Worm (Caenorhabditis elegans) whole organism, L1 larva: ENCODE data around the gene R02D1.2.

ENCODE experiments used
- C34B4.2 ChIP-seq: sonication (generic microtip); optimal IDR thresholded peaks from 2 replicates; lab custom pipeline; 2017; ENCODE audit warnings: mild to moderate bottlenecking, missing genetic modification characterization, missing compliant biosample characterization
- Y116A8C.19 ChIP-seq: sonication (generic microtip); optimal IDR thresholded peaks from 2 replicates; lab custom pipeline; 2016; ENCODE audit warnings: missing compliant biosample characterization, missing genetic modification characterization, borderline replicate concordance
- aha-1 ChIP-seq: fragments of 150-350 bp; optimal IDR thresholded peaks from 2 replicates; lab custom pipeline; 2014; ENCODE audit warnings: missing biosample characterization, missing genetic modification characterization
- alr-1 ChIP-seq: fragments of 200-800 bp; sonication (Bioruptor generic); optimal IDR thresholded peaks from 2 replicates; lab custom pipeline; 2018; ENCODE audit warnings: borderline replicate concordance, mild to moderate bottlenecking, missing genetic modification characterization, missing compliant biosample characterization
- ama-1 ChIP-seq: fragments of 150-350 bp; optimal IDR thresholded peaks from 2 replicates; lab custom pipeline; 2014
- ceh-82 ChIP-seq, 3 experiments: fragments of 150-350 bp in 1 of 3; sonication (generic microtip) in 2 of 3; optimal IDR thresholded peaks; 2 replicates each; lab custom pipeline; 2014 to 2017; ENCODE audit warnings: missing biosample characterization in 3 of 3, missing genetic modification characterization in 3 of 3
- ceh-90 ChIP-seq: sonication (generic microtip); optimal IDR thresholded peaks from 2 replicates; lab custom pipeline; 2016; ENCODE audit warnings: missing genetic modification characterization, missing compliant biosample characterization
- ces-1 ChIP-seq: fragments of 150-350 bp; optimal IDR thresholded peaks from 2 replicates; lab custom pipeline; 2014; ENCODE audit warnings: missing biosample characterization, missing genetic modification reagents, missing genetic modification characterization
- dsc-1 ChIP-seq: sonication (generic microtip); optimal IDR thresholded peaks from 2 replicates; lab custom pipeline; 2016; ENCODE audit warnings: mild to moderate bottlenecking, missing genetic modification characterization, missing compliant biosample characterization
- efl-3 ChIP-seq: fragments of 200-800 bp; sonication (Bioruptor generic); optimal IDR thresholded peaks from 2 replicates; lab custom pipeline; 2018; ENCODE audit warnings: mild to moderate bottlenecking, missing genetic modification characterization, missing compliant biosample characterization
- elt-2 ChIP-seq: sonication (generic microtip); optimal IDR thresholded peaks from 2 replicates; lab custom pipeline; 2016; ENCODE audit warnings: missing genetic modification characterization, mild to moderate bottlenecking, inconsistent platforms, missing compliant biosample characterization, missing genetic modification reagents
- elt-3 ChIP-seq, 6 experiments: fragments of 150-350 bp in 1 of 6; sonication (generic microtip); optimal IDR thresholded peaks; 2 replicates each; lab custom pipeline; 2017 to 2018; ENCODE audit warnings: missing biosample characterization in 6 of 6, missing genetic modification characterization in 6 of 6, inconsistent platforms in 1 of 6
- ets-5 ChIP-seq: fragments of 200-800 bp; sonication (Bioruptor generic); IDR thresholded peaks from 2 replicates; pipeline ENCODE4 v1.3.6; 2022; ENCODE audit warnings: missing genetic modification characterization, missing compliant biosample characterization
- fkh-10 ChIP-seq: sonication (generic microtip); optimal IDR thresholded peaks from 2 replicates; lab custom pipeline; 2017; ENCODE audit warnings: missing biosample characterization, missing genetic modification reagents, missing genetic modification characterization
- fkh-4 ChIP-seq: sonication (generic microtip); optimal IDR thresholded peaks from 2 replicates; lab custom pipeline; 2016; ENCODE audit warnings: missing compliant biosample characterization, missing genetic modification characterization, borderline replicate concordance
- fkh-8 ChIP-seq: sonication (generic microtip); optimal IDR thresholded peaks from 2 replicates; lab custom pipeline; 2016; ENCODE audit warnings: mild to moderate bottlenecking, missing genetic modification characterization, missing compliant biosample characterization
- fos-1 ChIP-seq: fragments of 150-350 bp; optimal IDR thresholded peaks from 2 replicates; lab custom pipeline; 2014; ENCODE audit warnings: missing biosample characterization, missing genetic modification characterization
- grh-1 ChIP-seq: fragments of 200-800 bp; sonication (Bioruptor generic); IDR thresholded peaks from 2 replicates; pipeline ENCODE4 v1.3.6; 2022; ENCODE audit warnings: missing genetic modification reagents, missing genetic modification characterization, missing compliant biosample characterization
- hlh-4 ChIP-seq: sonication (generic microtip); optimal IDR thresholded peaks from 2 replicates; lab custom pipeline; 2016; ENCODE audit warnings: mild to moderate bottlenecking, missing genetic modification characterization, missing compliant biosample characterization
- hpl-2 ChIP-seq: fragments of 150-350 bp; optimal IDR thresholded peaks from 2 replicates; lab custom pipeline; 2014; ENCODE audit warnings: missing biosample characterization, missing genetic modification reagents, missing genetic modification characterization
- irx-1 ChIP-seq: sonication (generic microtip); optimal IDR thresholded peaks from 2 replicates; lab custom pipeline; 2016; ENCODE audit warnings: missing genetic modification characterization, missing compliant biosample characterization
- isw-1 ChIP-seq: fragments of 200-800 bp; sonication (Bioruptor generic); IDR thresholded peaks from 2 replicates; pipeline ENCODE4 v1.3.6; 2022; ENCODE audit warnings: missing genetic modification characterization, missing compliant biosample characterization
- lin-14 ChIP-seq: fragments of 200-800 bp; sonication (Bioruptor generic); optimal IDR thresholded peaks from 2 replicates; lab custom pipeline; 2018; ENCODE audit warnings: mild to moderate bottlenecking, missing genetic modification characterization, moderate library complexity, missing compliant biosample characterization
- lin-35 ChIP-seq, 2 experiments: fragments of 150-350 bp; optimal IDR thresholded peaks; 2 replicates each; lab custom pipeline; 2014; ENCODE audit warnings: missing biosample characterization in 2 of 2, missing genetic modification characterization in 2 of 2, missing genetic modification reagents in 2 of 2
- lir-3 ChIP-seq: sonication (generic microtip); optimal IDR thresholded peaks from 2 replicates; lab custom pipeline; 2016; ENCODE audit warnings: mild to moderate bottlenecking, missing genetic modification characterization, moderate library complexity, missing compliant biosample characterization; ENCODE audit not compliant: poor library complexity
- mab-9 ChIP-seq: fragments of 200-800 bp; sonication (Bioruptor generic); IDR thresholded peaks from 2 replicates; pipeline ENCODE4 v1.3.6; 2022; ENCODE audit warnings: missing genetic modification reagents, missing genetic modification characterization, missing compliant biosample characterization
- mdl-1 ChIP-seq, 2 experiments: fragments of 150-350 bp; optimal IDR thresholded peaks; 2 replicates each; lab custom pipeline; 2014 to 2017; ENCODE audit warnings: missing biosample characterization in 2 of 2, missing genetic modification characterization in 2 of 2, inconsistent platforms in 1 of 2
- mep-1 ChIP-seq: fragments of 150-350 bp; optimal IDR thresholded peaks from 2 replicates; lab custom pipeline; 2014; ENCODE audit warnings: missing biosample characterization, missing genetic modification characterization
- nhr-11 ChIP-seq: fragments of 150-350 bp; optimal IDR thresholded peaks from 2 replicates; lab custom pipeline; 2014; ENCODE audit warnings: missing biosample characterization, missing genetic modification characterization
- nhr-12 ChIP-seq: sonication (generic microtip); optimal IDR thresholded peaks from 2 replicates; lab custom pipeline; 2017; ENCODE audit warnings: missing biosample characterization, missing genetic modification characterization
- nhr-19 ChIP-seq: fragments of 200-800 bp; sonication (Bioruptor generic); conservative IDR thresholded peaks from 2 replicates; pipeline ENCODE4 v1.3.6; 2022; ENCODE audit warnings: missing genetic modification characterization, missing compliant biosample characterization
- nhr-20 ChIP-seq: sonication (generic microtip); optimal IDR thresholded peaks from 2 replicates; lab custom pipeline; 2016; ENCODE audit warnings: mild to moderate bottlenecking, missing genetic modification characterization, missing compliant biosample characterization
- nhr-237 ChIP-seq: fragments of 150-350 bp; optimal IDR thresholded peaks from 2 replicates; lab custom pipeline; 2014; ENCODE audit warnings: missing biosample characterization, missing genetic modification characterization
- nhr-28 ChIP-seq: fragments of 150-350 bp; optimal IDR thresholded peaks from 2 replicates; lab custom pipeline; 2014; ENCODE audit warnings: missing biosample characterization, missing genetic modification characterization
- nhr-47 ChIP-seq: sonication (generic microtip); optimal IDR thresholded peaks from 2 replicates; lab custom pipeline; 2016; ENCODE audit warnings: mild to moderate bottlenecking, missing genetic modification characterization, moderate library complexity, missing compliant biosample characterization
- nhr-71 ChIP-seq: sonication (generic microtip); optimal IDR thresholded peaks from 2 replicates; lab custom pipeline; 2016; ENCODE audit warnings: mild to moderate bottlenecking, missing genetic modification characterization, moderate library complexity, missing compliant biosample characterization
- nhr-76 ChIP-seq: sonication (generic microtip); optimal IDR thresholded peaks from 2 replicates; lab custom pipeline; 2017; ENCODE audit warnings: missing biosample characterization, missing genetic modification characterization
- nhr-77 ChIP-seq: fragments of 150-350 bp; optimal IDR thresholded peaks from 2 replicates; lab custom pipeline; 2014; ENCODE audit warnings: missing biosample characterization, missing genetic modification characterization
- nhr-90 ChIP-seq: sonication (generic microtip); optimal IDR thresholded peaks from 2 replicates; lab custom pipeline; 2016; ENCODE audit warnings: mild to moderate bottlenecking, missing genetic modification characterization, missing compliant biosample characterization; ENCODE audit not compliant: poor library complexity
- pag-3 ChIP-seq: sonication (generic microtip); optimal IDR thresholded peaks from 2 replicates; lab custom pipeline; 2017; ENCODE audit warnings: missing genetic modification characterization, mild to moderate bottlenecking, missing compliant biosample characterization, antibody characterized with exemption, borderline replicate concordance; ENCODE audit not compliant: insufficient read depth
- pax-3 ChIP-seq: fragments of 200-800 bp; sonication (Bioruptor generic); optimal IDR thresholded peaks from 2 replicates; lab custom pipeline; 2018; ENCODE audit warnings: mild to moderate bottlenecking, missing genetic modification characterization, moderate library complexity, missing compliant biosample characterization
- snu-23 ChIP-seq: sonication (generic microtip); optimal IDR thresholded peaks from 2 replicates; lab custom pipeline; 2016; ENCODE audit warnings: missing genetic modification characterization, missing compliant biosample characterization
- sox-4 ChIP-seq: sonication (generic microtip); optimal IDR thresholded peaks from 2 replicates; lab custom pipeline; 2016; ENCODE audit warnings: missing genetic modification characterization, missing compliant biosample characterization
- sup-37 ChIP-seq: fragments of 200-800 bp; sonication (Bioruptor generic); optimal IDR thresholded peaks from 2 replicates; lab custom pipeline; 2018; ENCODE audit warnings: mild to moderate bottlenecking, missing genetic modification characterization, missing compliant biosample characterization
- swsn-7 ChIP-seq: sonication (generic microtip); optimal IDR thresholded peaks from 2 replicates; lab custom pipeline; 2016; ENCODE audit warnings: missing genetic modification characterization, missing compliant biosample characterization
- tbx-2 ChIP-seq: sonication (generic microtip); optimal IDR thresholded peaks from 2 replicates; lab custom pipeline; 2016; ENCODE audit warnings: missing genetic modification characterization, missing compliant biosample characterization
- tlp-1 ChIP-seq: fragments of 150-350 bp; optimal IDR thresholded peaks from 2 replicates; lab custom pipeline; 2014; ENCODE audit warnings: missing biosample characterization, missing genetic modification characterization
- zag-1 ChIP-seq: fragments of 150-350 bp; optimal IDR thresholded peaks from 2 replicates; lab custom pipeline; 2014; ENCODE audit warnings: missing biosample characterization, missing genetic modification characterization
- zip-4 ChIP-seq: fragments of 200-800 bp; sonication (Bioruptor generic); optimal IDR thresholded peaks from 2 replicates; lab custom pipeline; 2018; ENCODE audit warnings: mild to moderate bottlenecking, missing genetic modification characterization, moderate library complexity, missing compliant biosample characterization
- ztf-11 ChIP-seq, 2 experiments: sonication (generic microtip); optimal IDR thresholded peaks; 2 replicates each; lab custom pipeline; 2016 to 2017; ENCODE audit warnings: missing genetic modification characterization in 2 of 2, missing biosample characterization in 1 of 2, missing compliant biosample characterization in 1 of 2

Gene R02D1.2

DNA sequence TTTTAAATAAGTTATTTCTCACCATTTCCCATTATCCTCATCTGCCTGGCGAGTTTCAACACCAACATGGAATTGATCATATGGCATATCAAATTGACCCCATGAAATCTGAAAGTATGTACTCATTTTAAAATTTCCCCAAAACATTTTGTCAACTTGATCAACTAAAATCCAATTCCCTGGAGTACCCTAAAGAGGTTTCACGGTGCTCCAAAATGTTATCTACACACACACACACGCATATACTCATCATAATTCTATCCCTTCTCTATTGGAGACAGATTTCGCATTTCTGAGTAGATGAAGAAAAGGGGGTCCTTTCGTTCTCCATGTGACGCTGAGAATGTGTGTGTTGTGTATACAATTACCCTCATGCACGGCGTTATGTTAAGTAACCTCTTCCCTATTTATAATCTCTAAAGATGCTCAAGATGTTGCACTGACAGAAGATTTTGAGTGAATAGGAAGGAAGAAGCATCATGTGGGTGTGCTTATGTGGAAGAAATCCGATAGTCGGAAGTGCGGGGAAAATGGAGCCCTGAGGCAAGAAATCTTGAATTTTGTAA lies 33.5 kb upstream of the R02D1.2 start:
- TF ChIP-seq snu-23 (no peak), fkh-8 (no peak), tlp-1 (no peak), nhr-71 (tag; lab: Kevin White, UChicago) (peak; percentile 24), ceh-82 (tag; optimal IDR thresholded peaks at IDR 0.05; lab: Kevin White, UChicago) (no peak), zag-1 (tag; lab: Kevin White, UChicago) (no peak), nhr-28 (tag; lab: Kevin White, UChicago) (no peak), lin-14 (peak; percentile 52)

DNA sequence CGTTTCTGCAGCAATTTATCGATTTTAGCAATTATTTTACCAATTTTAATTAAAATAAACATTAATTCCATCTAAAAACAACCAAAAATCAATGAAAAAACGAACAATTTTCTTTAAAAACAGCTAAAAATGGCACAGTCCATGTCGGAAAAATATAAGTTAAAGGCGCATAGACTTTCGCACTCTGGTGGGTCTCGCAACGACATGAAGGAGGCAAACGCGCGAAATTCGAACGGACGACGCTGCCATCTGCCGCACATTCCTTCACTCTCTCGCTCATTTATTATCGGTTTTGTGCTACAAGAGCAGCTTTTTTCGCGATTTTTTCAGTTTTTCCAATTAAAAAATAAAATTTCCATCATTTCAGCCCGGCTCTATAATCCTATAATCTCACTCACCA lies 24.2 kb upstream of the R02D1.2 start, which contains the start of gene mcm-7:
TSS of gene mcm-7 (plus strand) at position 368 of the 400 bp plus-strand sequence.
- TF ChIP-seq ztf-11 (tag; optimal IDR thresholded peaks at IDR 0.05; lab: Kevin White, UChicago) (no peak), alr-1 (tag; lab: Kevin White, UChicago) (no peak), swsn-7 (peak; percentile 38), fkh-10 (GFP tag; lab: Kevin White, UChicago) (no peak), Y116A8C.19 (no peak), C34B4.2 (no peak), mep-1 (tag; lab: Kevin White, UChicago) (no peak), lir-3 (no peak), ama-1 (lab: Kevin White, UChicago) (no peak), mab-9 (GFP tag; lab: Robert Waterston, UW) (no peak), fkh-4 (tag; lab: Kevin White, UChicago) (no peak), nhr-71 (tag; lab: Kevin White, UChicago) (peak; percentile 68), tbx-2 (tag; lab: Kevin White, UChicago) (peak; percentile 56), nhr-12 (tag; lab: Kevin White, UChicago) (no peak), fkh-8 (peak; percentile 30), ets-5 (GFP tag; lab: Robert Waterston, UW) (no peak), nhr-20 (peak; percentile 52), nhr-19 (GFP tag; lab: Robert Waterston, UW) (peak; percentile 39), irx-1 (tag; lab: Kevin White, UChicago) (peak; percentile 12), nhr-90 (tag; lab: Kevin White, UChicago) (peak; percentile 19), nhr-11 (no peak), elt-2 (no peak), hlh-4 (tag; lab: Kevin White, UChicago) (no peak), efl-3 (GFP tag; lab: Kevin White, UChicago) (no peak), pax-3 (tag; lab: Kevin White, UChicago) (no peak), lin-14 (peak; percentile 38), sox-4 (no peak), lin-35 (GFP tag; optimal IDR thresholded peaks at IDR 0.05; lab: Kevin White, UChicago) (peak; percentile 94 to 98), pag-3 (no peak), dsc-1 (peak; percentile 12), zip-4 (no peak), ces-1 (GFP tag; lab: Kevin White, UChicago) (no peak), nhr-77 (tag; lab: Kevin White, UChicago) (peak; percentile 46), nhr-237 (tag; lab: Kevin White, UChicago) (no peak), elt-3 (tag; optimal IDR thresholded peaks at IDR 0.05; lab: Kevin White, UChicago) (peak in 2 of 6 experiments; percentile 11 to 58), nhr-76 (tag; lab: Kevin White, UChicago) (no peak), hpl-2 (GFP tag; lab: Kevin White, UChicago) (no peak), sup-37 (GFP tag; lab: Kevin White, UChicago) (no peak), mdl-1 (tag; optimal IDR thresholded peaks at IDR 0.05; lab: Kevin White, UChicago) (peak in 1 of 2 experiments; percentile 53), ceh-90 (tag; lab: Kevin White, UChicago) (no peak), grh-1 (GFP tag; lab: Robert Waterston, UW) (peak; percentile 14; the same call in 1 of the 2 replicates), nhr-47 (peak; percentile 58), aha-1 (tag; lab: Kevin White, UChicago) (no peak), isw-1 (GFP tag; lab: Robert Waterston, UW) (no peak; the same call in 1 of the 2 replicates), fos-1 (tag; lab: Kevin White, UChicago) (no peak)
